Worm (Caenorhabditis elegans) whole organism, midembryonic: ENCODE measurements around the gene fbxb-54.

Source experiments
- med-1 ChIP-seq: sonication (generic microtip); optimal IDR thresholded peaks from 2 replicates; lab custom pipeline; 2017; ENCODE audit warnings: missing genetic modification characterization, mild to moderate bottlenecking, missing compliant biosample characterization, antibody characterized with exemption, missing genetic modification reagents; ENCODE audit not compliant: insufficient read depth
- ref-1 ChIP-seq: fragments of 200-800 bp; sonication (Bioruptor generic); conservative IDR thresholded peaks from 2 replicates; pipeline ENCODE4 v1.3.6; 2022; ENCODE audit warnings: missing genetic modification reagents, missing genetic modification characterization, missing compliant biosample characterization

DNA sequence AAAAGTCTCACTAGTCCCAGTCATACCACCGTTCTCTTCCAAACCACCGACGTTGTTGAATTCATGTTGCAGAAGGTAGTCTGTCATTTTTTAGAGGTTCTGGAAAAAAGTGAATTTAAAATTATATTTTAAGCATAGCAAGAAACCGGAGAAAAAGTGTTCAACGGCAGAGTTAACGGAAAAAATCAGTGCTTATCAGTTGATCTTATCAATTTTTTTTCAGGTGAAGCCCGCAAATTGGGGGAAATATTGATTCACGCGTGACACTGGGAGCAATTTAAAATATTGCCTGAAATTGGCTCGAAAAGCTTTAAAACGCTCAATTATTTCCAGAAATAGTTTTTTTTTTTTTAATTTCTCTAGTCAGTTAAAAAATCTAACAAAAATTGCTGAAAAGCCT, 23.8 kb upstream of the fbxb-54 start, which contains the start of gene math-38:
- no peak for TF ChIP-seq ref-1
- TF ChIP-seq med-1 (GFP tag; lab: Kevin White, UChicago): no peak
